Worm (Caenorhabditis elegans): ENCODE results near the gene dpy-26.

DNA sequence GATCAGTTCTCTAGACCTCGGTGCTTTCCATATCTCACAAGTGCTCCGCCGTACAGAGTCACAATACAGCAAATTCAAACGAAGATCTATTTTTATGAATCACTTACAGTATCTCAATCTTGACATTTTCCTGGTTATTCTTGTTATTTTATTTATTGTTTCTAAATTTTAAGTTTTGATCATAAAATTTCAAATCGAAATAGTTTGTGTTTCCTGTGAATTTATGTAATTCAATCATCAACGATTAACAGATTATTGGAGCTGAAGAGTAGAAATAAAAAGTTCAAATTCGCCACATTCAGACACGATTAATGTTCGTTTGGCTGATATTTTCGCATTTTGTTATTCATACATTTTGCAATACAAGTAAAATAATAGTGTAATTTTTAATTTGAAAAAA, 18.8 kb downstream of the dpy-26 start, which contains the start of gene clec-184:
- TF ChIP-seq him-1 (tag; optimal IDR thresholded peaks at IDR 0.05) (no peak), W03F9.2 (tag; optimal IDR thresholded peaks at IDR 0.05) (no peak), dao-5 (tag; optimal IDR thresholded peaks at IDR 0.05) (no peak)

All from whole organism, L4/young adult.